Worm (Caenorhabditis elegans): ENCODE results near the gene E01G6.2.
A peak's percentile ranks its signal among the peaks of the same experiment; 100 is the strongest.

E01G6.2 gene

ce11 chrX:12256594-12257048, at the start of gene E01G6.2:
E01G6.2 (plus strand) TSS chrX:12256644.
- TF ChIP-seq rpc-1 (optimal IDR thresholded peaks at IDR 0.05) = no peak
- TF ChIP-seq rpc-1 (tag; optimal IDR thresholded peaks at IDR 0.05) = no peak
- TF ChIP-seq zfh-2 (GFP tag; conservative IDR thresholded peaks at IDR 0.05) = peak; percentile 50

- TF ChIP-seq ets-4 (GFP tag; optimal IDR thresholded peaks at IDR 0.05) = no peak
- no peak for TF ChIP-seq rcor-1 (GFP tag; IDR thresholded peaks at IDR 0.05)
- no peak for TF ChIP-seq snpc-3.4 (tag; optimal IDR thresholded peaks at IDR 0.05)
- TF ChIP-seq F57C9.4 (tag; optimal IDR thresholded peaks at IDR 0.05) = no peak
- no peak for TF ChIP-seq B0336.3 (GFP tag; IDR thresholded peaks at IDR 0.05)
- TF ChIP-seq Y79H2A.3 (GFP tag; conservative IDR thresholded peaks at IDR 0.05) = no peak
- no peak for TF ChIP-seq B0035.1 (tag; optimal IDR thresholded peaks at IDR 0.05)
- no peak for TF ChIP-seq T07F8.4 (tag; optimal IDR thresholded peaks at IDR 0.05)
- TF ChIP-seq aptf-2 (GFP tag; conservative IDR thresholded peaks at IDR 0.05) = no peak
Measured at ce11 chrX:12207078-12207477, 49.4 kb upstream of the E01G6.2 start.

- TF ChIP-seq nhr-80 (tag; optimal IDR thresholded peaks at IDR 0.05) (peak; percentile 51), ZK185.1 (tag; optimal IDR thresholded peaks at IDR 0.05; ENCODE audit: poor library complexity, severe bottlenecking) (no peak)
Measured at ce11 chrX:12210145-12211032, 46.1 kb upstream of the E01G6.2 start.

- TF ChIP-seq Y79H2A.3 (GFP tag; conservative IDR thresholded peaks at IDR 0.05) (no peak), ceh-40 (GFP tag; IDR thresholded peaks at IDR 0.05) (no peak), madf-6 (GFP tag; IDR thresholded peaks at IDR 0.05) (no peak), madf-3 (GFP tag; IDR thresholded peaks at IDR 0.05) (no peak), K12H6.12 (tag; optimal IDR thresholded peaks at IDR 0.05) (no peak), nhr-80 (tag; optimal IDR thresholded peaks at IDR 0.05) (no peak), let-607 (tag; optimal IDR thresholded peaks at IDR 0.05) (no peak), F23B12.7 (tag; optimal IDR thresholded peaks at IDR 0.05; ENCODE audit: insufficient read depth) (no peak), ccch-3 (GFP tag; optimal IDR thresholded peaks at IDR 0.05) (no peak), nhr-27 (tag; optimal IDR thresholded peaks at IDR 0.05) (no peak), unc-62 (GFP tag; optimal IDR thresholded peaks at IDR 0.05) (no peak), F33H1.4 (GFP tag; IDR thresholded peaks at IDR 0.05) (no peak), D2030.7 (GFP tag; IDR thresholded peaks at IDR 0.05) (no peak)
Measured at ce11 chrX:12212801-12213200, 43.6 kb upstream of the E01G6.2 start, which contains the start of gene cab-1. cab-1 (minus strand) TSS chrX:12212901.

ce11 chrX:12216943-12217342, 39.5 kb upstream of the E01G6.2 start, which contains the start of gene C23H4.8:
C23H4.8 (plus strand) TSS chrX:12217243.
- TF ChIP-seq let-526 (GFP tag; IDR thresholded peaks at IDR 0.05) = no peak
- TF ChIP-seq ekl-4 (GFP tag; IDR thresholded peaks at IDR 0.05) = no peak
- no peak for TF ChIP-seq snpc-4 (GFP tag; optimal IDR thresholded peaks at IDR 0.05)
- no peak for TF ChIP-seq snpc-4 (tag; optimal IDR thresholded peaks at IDR 0.05)
- no peak for TF ChIP-seq unc-62 (GFP tag; optimal IDR thresholded peaks at IDR 0.05)
- no peak for TF ChIP-seq madf-6 (GFP tag; IDR thresholded peaks at IDR 0.05)
- no peak for TF ChIP-seq Y95B8A.8 (GFP tag; IDR thresholded peaks at IDR 0.05)
- TF ChIP-seq F49E8.2 (tag; optimal IDR thresholded peaks at IDR 0.05; ENCODE audit: insufficient read depth) = no peak
- TF ChIP-seq pha-4 (tag; optimal IDR thresholded peaks at IDR 0.05) = no peak
- no peak for TF ChIP-seq Y79H2A.3 (GFP tag; conservative IDR thresholded peaks at IDR 0.05)
- TF ChIP-seq B0336.3 (GFP tag; IDR thresholded peaks at IDR 0.05) = no peak
- TF ChIP-seq ceh-100 (GFP tag; IDR thresholded peaks at IDR 0.05) = no peak
- TF ChIP-seq mxl-1 (tag; optimal IDR thresholded peaks at IDR 0.05) = no peak
- no peak for TF ChIP-seq dpff-1 (tag; optimal IDR thresholded peaks at IDR 0.05)
- TF ChIP-seq ztf-18 (tag; optimal IDR thresholded peaks at IDR 0.05) = no peak
- TF ChIP-seq B0261.1 (tag; optimal IDR thresholded peaks at IDR 0.05) = no peak

Measured in whole organism, young adult.